Fruit fly (Drosophila melanogaster) whole organism, embryonic: ENCODE results near the gene regucalcin.

Experiments
- Atf3 ChIP-seq: fragments of 200-800 bp; sonication (Bioruptor generic); optimal IDR thresholded peaks from 3 replicates; lab custom pipeline; 2016; ENCODE audit warnings: missing biosample characterization, missing genetic modification characterization
- BEAF-32 ChIP-seq: fragments of 200-800 bp; sonication (Bioruptor generic); optimal IDR thresholded peaks from 3 replicates; lab custom pipeline; 2017; ENCODE audit warnings: missing biosample characterization, missing genetic modification characterization, mild to moderate bottlenecking, moderate library complexity, missing genetic modification reagents
- CG10366 ChIP-seq: fragments of 200-800 bp; sonication (Bioruptor generic); IDR thresholded peaks from 2 replicates; pipeline ENCODE4 v1.3.6; 2022; ENCODE audit warnings: missing biosample characterization, missing genetic modification characterization
- CG15479 ChIP-seq: fragments of 200-800 bp; sonication (Bioruptor generic); optimal IDR thresholded peaks from 3 replicates; lab custom pipeline; 2019; ENCODE audit warnings: missing biosample characterization, mild to moderate bottlenecking, missing genetic modification characterization, moderate library complexity
- CG17186 ChIP-seq: fragments of 200-800 bp; sonication (Bioruptor generic); optimal IDR thresholded peaks from 3 replicates; lab custom pipeline; 2017; ENCODE audit warnings: missing biosample characterization, missing genetic modification reagents, missing genetic modification characterization
- CG17328 ChIP-seq: fragments of 200-800 bp; sonication (Bioruptor generic); IDR thresholded peaks from 2 replicates; pipeline ENCODE4 v1.3.6; 2022; ENCODE audit warnings: missing biosample characterization, missing genetic modification characterization
- CG1792 ChIP-seq: fragments of 200-800 bp; sonication (Bioruptor generic); optimal IDR thresholded peaks from 2 replicates; lab custom pipeline; 2016; ENCODE audit warnings: missing biosample characterization, missing genetic modification characterization
- CG30431 ChIP-seq: fragments of 200-800 bp; sonication (Bioruptor generic); optimal IDR thresholded peaks from 2 replicates; lab custom pipeline; 2017; ENCODE audit warnings: missing biosample characterization, missing genetic modification characterization
- CG34224 ChIP-seq: fragments of 200-800 bp; sonication (Bioruptor generic); IDR thresholded peaks from 3 replicates; pipeline ENCODE4 v1.3.6; 2022; ENCODE audit warnings: missing biosample characterization, missing genetic modification characterization; ENCODE audit not compliant: partially characterized antibody
- CG3847 ChIP-seq: fragments of 200-800 bp; sonication (Bioruptor generic); IDR thresholded peaks from 2 replicates; pipeline ENCODE4 v1.3.6; 2022; ENCODE audit warnings: missing biosample characterization, missing genetic modification characterization
- CG43689 ChIP-seq: fragments of 200-800 bp; sonication (Bioruptor generic); IDR thresholded peaks from 2 replicates; pipeline ENCODE4 v1.3.6; 2022; ENCODE audit warnings: missing biosample characterization, missing genetic modification characterization
- CG4854 ChIP-seq: fragments of 200-800 bp; sonication (Bioruptor generic); optimal IDR thresholded peaks from 2 replicates; lab custom pipeline; 2016; ENCODE audit warnings: missing biosample characterization, missing genetic modification characterization, inconsistent platforms
- CG8089 ChIP-seq: fragments of 200-800 bp; sonication (Bioruptor generic); optimal IDR thresholded peaks from 3 replicates; lab custom pipeline; 2016; ENCODE audit warnings: missing biosample characterization, missing genetic modification characterization
- CG8388 ChIP-seq: fragments of 200-800 bp; sonication (Bioruptor generic); optimal IDR thresholded peaks from 2 replicates; lab custom pipeline; 2019; ENCODE audit warnings: missing biosample characterization, mild to moderate bottlenecking, missing genetic modification characterization, moderate library complexity
- CG8924 ChIP-seq: fragments of 200-800 bp; optimal IDR thresholded peaks from 3 replicates; lab custom pipeline; 2019; ENCODE audit warnings: missing biosample characterization, mild to moderate bottlenecking, missing genetic modification characterization, moderate library complexity
- CG9609 ChIP-seq: fragments of 200-800 bp; sonication (Bioruptor generic); optimal IDR thresholded peaks from 3 replicates; lab custom pipeline; 2016; ENCODE audit warnings: missing biosample characterization, missing genetic modification characterization
- CG9727 ChIP-seq: fragments of 200-800 bp; sonication (Bioruptor generic); optimal IDR thresholded peaks from 3 replicates; lab custom pipeline; 2017; ENCODE audit warnings: missing biosample characterization, mild to moderate bottlenecking, missing genetic modification characterization
- CrebB ChIP-seq: fragments of 200-800 bp; sonication (Bioruptor generic); optimal IDR thresholded peaks from 3 replicates; lab custom pipeline; 2018; ENCODE audit warnings: missing biosample characterization, mild to moderate bottlenecking, missing genetic modification characterization
- D19B ChIP-seq: fragments of 200-800 bp; sonication (Bioruptor generic); optimal IDR thresholded peaks from 2 replicates; lab custom pipeline; 2017; ENCODE audit warnings: missing biosample characterization, mild to moderate bottlenecking, missing genetic modification characterization
- E2f2 ChIP-seq: fragments of 200-800 bp; sonication (Bioruptor generic); IDR thresholded peaks from 2 replicates; pipeline ENCODE4 v1.3.6; 2022; ENCODE audit warnings: missing biosample characterization, missing genetic modification characterization
- ERR ChIP-seq: fragments of 200-800 bp; sonication (Bioruptor generic); optimal IDR thresholded peaks from 2 replicates; lab custom pipeline; 2016; ENCODE audit warnings: missing biosample characterization, missing genetic modification characterization
- MBD-R2 ChIP-seq: fragments of 200-800 bp; sonication (Bioruptor generic); IDR thresholded peaks from 2 replicates; pipeline ENCODE4 v1.3.6; 2022; ENCODE audit warnings: missing biosample characterization, missing genetic modification characterization
- Myb ChIP-seq: fragments of 200-800 bp; sonication (Bioruptor generic); optimal IDR thresholded peaks from 2 replicates; lab custom pipeline; 2016; ENCODE audit warnings: missing biosample characterization, missing genetic modification characterization
- Scr ChIP-seq: fragments of 200-800 bp; sonication (Bioruptor generic); IDR thresholded peaks from 2 replicates; pipeline ENCODE4 v1.3.6; 2022; ENCODE audit warnings: missing biosample characterization, missing genetic modification characterization; ENCODE audit not compliant: partially characterized antibody
- Stat92E ChIP-seq, 3 experiments: fragments of >200 bp in 2 of 3; fragments of 200-800 bp in 1 of 3; sonication (Bioruptor generic) in 1 of 3; optimal IDR thresholded peaks; 2 replicates each; lab custom pipeline; 2017 to 2019; ENCODE audit warnings: missing biosample characterization in 3 of 3, missing genetic modification characterization in 3 of 3, mild to moderate bottlenecking in 1 of 3, moderate library complexity in 1 of 3
- YL-1 ChIP-seq: fragments of 200-800 bp; sonication (Bioruptor generic); optimal IDR thresholded peaks from 3 replicates; lab custom pipeline; 2017; ENCODE audit warnings: missing biosample characterization, mild to moderate bottlenecking, missing genetic modification characterization
- abd-A ChIP-seq: fragments of 200-800 bp; sonication (Bioruptor generic); optimal IDR thresholded peaks from 3 replicates; lab custom pipeline; 2019; ENCODE audit warnings: missing biosample characterization, mild to moderate bottlenecking, missing genetic modification characterization, moderate library complexity
- cad ChIP-seq: fragments of >200 bp; optimal IDR thresholded peaks from 2 replicates; lab custom pipeline; 2017; ENCODE audit warnings: missing biosample characterization, missing genetic modification characterization
- cg ChIP-seq: fragments of 200-800 bp; sonication (Bioruptor generic); optimal IDR thresholded peaks from 3 replicates; lab custom pipeline; 2019; ENCODE audit warnings: missing biosample characterization, mild to moderate bottlenecking, missing genetic modification characterization, moderate library complexity
- chif ChIP-seq, 2 experiments: fragments of 200-800 bp; sonication (Bioruptor generic); optimal IDR thresholded peaks; 3 replicates each; lab custom pipeline; 2016; ENCODE audit warnings: missing biosample characterization in 2 of 2, missing genetic modification characterization in 2 of 2
- crc ChIP-seq: fragments of 200-800 bp; sonication (Bioruptor generic); optimal IDR thresholded peaks from 2 replicates; lab custom pipeline; 2016; ENCODE audit warnings: missing biosample characterization, missing genetic modification characterization
- crp ChIP-seq, 2 experiments: fragments of 200-800 bp; sonication (Bioruptor generic); optimal IDR thresholded peaks; 2 replicates in 1 of 2; 3 replicates in 1 of 2; lab custom pipeline; 2017; ENCODE audit warnings: missing biosample characterization in 2 of 2, missing genetic modification characterization in 2 of 2, mild to moderate bottlenecking in 1 of 2, moderate library complexity in 1 of 2
- emc ChIP-seq: fragments of 200-800 bp; sonication (Bioruptor generic); optimal IDR thresholded peaks from 2 replicates; lab custom pipeline; 2016; ENCODE audit warnings: missing biosample characterization, missing genetic modification characterization
- en ChIP-seq: fragments of 200-800 bp; sonication (Bioruptor generic); optimal IDR thresholded peaks from 2 replicates; lab custom pipeline; 2016; ENCODE audit warnings: missing biosample characterization, missing genetic modification characterization
- esg ChIP-seq: fragments of 200-800 bp; sonication (Bioruptor generic); conservative IDR thresholded peaks from 2 replicates; pipeline ENCODE4 v1.3.6; 2022; ENCODE audit warnings: missing biosample characterization, missing genetic modification characterization
- fu2 ChIP-seq: fragments of 200-800 bp; sonication (Bioruptor generic); optimal IDR thresholded peaks from 2 replicates; lab custom pipeline; 2016; ENCODE audit warnings: missing biosample characterization, missing genetic modification characterization
- gfzf ChIP-seq: fragments of 200-800 bp; sonication (Bioruptor generic); optimal IDR thresholded peaks from 2 replicates; lab custom pipeline; 2016; ENCODE audit warnings: missing biosample characterization, mild to moderate bottlenecking, missing genetic modification characterization, moderate library complexity
- hbn ChIP-seq: fragments of 200-800 bp; sonication (Bioruptor generic); IDR thresholded peaks from 2 replicates; pipeline ENCODE4 v1.3.6; 2022; ENCODE audit warnings: missing biosample characterization, missing genetic modification characterization; ENCODE audit not compliant: partially characterized antibody
- knrl ChIP-seq: fragments of 200-800 bp; sonication (Bioruptor generic); IDR thresholded peaks from 3 replicates; pipeline ENCODE4 v1.3.6; 2022; ENCODE audit warnings: missing biosample characterization, missing genetic modification characterization; ENCODE audit not compliant: partially characterized antibody
- nerfin-2 ChIP-seq: fragments of 200-800 bp; sonication (Bioruptor generic); IDR thresholded peaks from 2 replicates; pipeline ENCODE4 v1.3.6; 2022; ENCODE audit warnings: missing biosample characterization, missing genetic modification characterization; ENCODE audit not compliant: partially characterized antibody
- otp ChIP-seq: fragments of 200-800 bp; sonication (Bioruptor generic); IDR thresholded peaks from 3 replicates; pipeline ENCODE4, ENCODE4 v1.3.6; 2022; ENCODE audit warnings: missing biosample characterization, missing genetic modification characterization
- phol ChIP-seq: fragments of 200-800 bp; sonication (Bioruptor generic); optimal IDR thresholded peaks from 3 replicates; lab custom pipeline; 2018; ENCODE audit warnings: missing biosample characterization, mild to moderate bottlenecking, missing genetic modification characterization, moderate library complexity
- row ChIP-seq: fragments of 200-800 bp; sonication (Bioruptor generic); IDR thresholded peaks from 3 replicates; pipeline ENCODE4 v1.3.6; 2022; ENCODE audit warnings: missing biosample characterization, missing genetic modification characterization
- sima ChIP-seq: fragments of 200-800 bp; sonication (Bioruptor generic); optimal IDR thresholded peaks from 2 replicates; lab custom pipeline; 2016; ENCODE audit warnings: missing biosample characterization, missing genetic modification characterization
- slp2 ChIP-seq: fragments of 200-800 bp; sonication (Bioruptor generic); optimal IDR thresholded peaks from 2 replicates; lab custom pipeline; 2016; ENCODE audit warnings: missing biosample characterization, missing genetic modification characterization
- sug ChIP-seq: fragments of 200-800 bp; optimal IDR thresholded peaks from 2 replicates; lab custom pipeline; 2019; ENCODE audit warnings: missing biosample characterization, mild to moderate bottlenecking, missing genetic modification characterization, moderate library complexity
- zfh2 ChIP-seq: fragments of 200-800 bp; sonication (Bioruptor generic); optimal IDR thresholded peaks from 2 replicates; lab custom pipeline; 2016; ENCODE audit warnings: missing biosample characterization, missing genetic modification characterization

Gene regucalcin

dm6 chrX:12012149-12013097 lies at the start of gene regucalcin, which contains the start of gene CG1492 (continued):
- peak; percentile 96 for TF ChIP-seq E2f2 (GFP tag; lab: Robert Waterston, UW)
- no peak for TF ChIP-seq CG9609
- TF ChIP-seq slp2 (GFP tag; lab: Kevin White, UChicago): no peak
- no peak for TF ChIP-seq emc (GFP tag; lab: Kevin White, UChicago)
- no peak for TF ChIP-seq CG8089
- no peak for TF ChIP-seq Atf3 (GFP tag; lab: Kevin White, UChicago)
- TF ChIP-seq CrebB (tag; lab: Kevin White, UChicago): peak; percentile 5
- TF ChIP-seq knrl (GFP tag; lab: Robert Waterston, UW): peak; percentile 49; the same call in 2 of the 3 replicates
- no peak for TF ChIP-seq sima (GFP tag; lab: Kevin White, UChicago)
- TF ChIP-seq CG3847 (GFP tag; lab: Robert Waterston, UW): peak; percentile 62
- no peak for TF ChIP-seq cad
- TF ChIP-seq crp (GFP tag; optimal IDR thresholded peaks at IDR 0.05; lab: Kevin White, UChicago): peak; percentile 67 to 94
- peak in 1 of 3 experiments; percentile 2 for TF ChIP-seq Stat92E (GFP tag; optimal IDR thresholded peaks at IDR 0.05; lab: Kevin White, UChicago)
- no peak for TF ChIP-seq D19B (GFP tag; lab: Kevin White, UChicago)
- TF ChIP-seq CG17328 (GFP tag; lab: Robert Waterston, UW): no peak
- no peak for TF ChIP-seq chif (GFP tag; optimal IDR thresholded peaks at IDR 0.05; lab: Kevin White, UChicago)
- peak; percentile 38 for TF ChIP-seq CG8924
- TF ChIP-seq en (GFP tag; lab: Kevin White, UChicago): no peak
- peak; percentile 41 for TF ChIP-seq gfzf (GFP tag; lab: Kevin White, UChicago)
- TF ChIP-seq YL-1 (GFP tag; lab: Kevin White, UChicago): peak; percentile 22
- TF ChIP-seq CG17186 (GFP tag; lab: Kevin White, UChicago): peak; percentile 69
- peak; percentile 50; the same call in 1 of the 3 replicates for TF ChIP-seq CG34224 (GFP tag; lab: Robert Waterston, UW)
- TF ChIP-seq MBD-R2: peak; percentile 50; the same call in 1 of the 2 replicates
- TF ChIP-seq abd-A: peak; percentile 72
- TF ChIP-seq row (GFP tag; lab: Robert Waterston, UW): peak; percentile 19; the same call in 1 of the 3 replicates
- TF ChIP-seq CG8388 (GFP tag; lab: Kevin White, UChicago): no peak
- TF ChIP-seq zfh2: no peak
- TF ChIP-seq cg (GFP tag; lab: Kevin White, UChicago): no peak
- no peak for TF ChIP-seq CG30431 (GFP tag; lab: Kevin White, UChicago)
- peak; percentile 56 for TF ChIP-seq sug (tag; lab: Kevin White, UChicago)
- peak; percentile 50 for TF ChIP-seq CG15479 (GFP tag; lab: Kevin White, UChicago)
- peak; percentile 89 for TF ChIP-seq Myb (GFP tag; lab: Kevin White, UChicago)
- TF ChIP-seq fu2: no peak
- TF ChIP-seq CG10366 (GFP tag; lab: Robert Waterston, UW): no peak
- TF ChIP-seq CG43689: no peak
- TF ChIP-seq BEAF-32 (GFP tag; lab: Kevin White, UChicago): peak; percentile 62
- no peak for TF ChIP-seq CG4854 (GFP tag; lab: Kevin White, UChicago)
- no peak for TF ChIP-seq CG9727 (GFP tag; lab: Kevin White, UChicago)
- 0 out of 2 replicates have a peak, but pooled peaks have one; percentile 22 for TF ChIP-seq hbn
- TF ChIP-seq ERR (GFP tag; lab: Kevin White, UChicago): peak; percentile 55
- TF ChIP-seq esg: no peak
- no peak for TF ChIP-seq crc (GFP tag; lab: Kevin White, UChicago)
- no peak for TF ChIP-seq otp (GFP tag; lab: Robert Waterston, UW)
- peak; percentile 34; the same call in 1 of the 2 replicates for TF ChIP-seq Scr (GFP tag; lab: Robert Waterston, UW)
- TF ChIP-seq nerfin-2: 0 out of 2 replicates have a peak, but pooled peaks have one; percentile 15
- no peak for TF ChIP-seq CG1792 (GFP tag; lab: Kevin White, UChicago)
- TF ChIP-seq phol (tag; lab: Kevin White, UChicago): peak; percentile 28
